Fruit fly (Drosophila melanogaster) whole organism, embryonic: Measurements from ENCODE around the gene CG42488.

Experiments
- CG10209 ChIP-seq: fragments of 200-800 bp; sonication (Bioruptor generic); optimal IDR thresholded peaks from 3 replicates; lab custom pipeline; 2017; ENCODE audit warnings: missing biosample characterization, mild to moderate bottlenecking, missing genetic modification characterization, missing genetic modification reagents
- CG1024 ChIP-seq: fragments of 200-800 bp; sonication (Bioruptor generic); IDR thresholded peaks from 2 replicates; pipeline ENCODE4 v1.3.6; 2022; ENCODE audit warnings: missing biosample characterization, missing genetic modification characterization
- CG10274 ChIP-seq: fragments of 200-800 bp; sonication (Bioruptor generic); optimal IDR thresholded peaks from 3 replicates; lab custom pipeline; 2017; ENCODE audit warnings: missing biosample characterization, mild to moderate bottlenecking, missing genetic modification characterization
- CG10321 ChIP-seq: fragments of 200-800 bp; sonication (Bioruptor generic); IDR thresholded peaks from 2 replicates; pipeline ENCODE4 v1.3.6; 2022; ENCODE audit warnings: missing biosample characterization, missing genetic modification characterization
- CG12769 ChIP-seq: fragments of 200-800 bp; sonication (Bioruptor generic); optimal IDR thresholded peaks from 2 replicates; lab custom pipeline; 2019; ENCODE audit warnings: missing biosample characterization, mild to moderate bottlenecking, missing genetic modification characterization, moderate library complexity
- CG14965 ChIP-seq: fragments of 200-800 bp; sonication (Bioruptor generic); optimal IDR thresholded peaks from 2 replicates; lab custom pipeline; 2016; ENCODE audit warnings: missing biosample characterization, missing genetic modification characterization, borderline replicate concordance
- CG1529 ChIP-seq: fragments of 200-800 bp; sonication (Bioruptor generic); optimal IDR thresholded peaks from 3 replicates; lab custom pipeline; 2018; ENCODE audit warnings: missing biosample characterization, missing genetic modification characterization
- CG1603 ChIP-seq: fragments of 200-800 bp; sonication (Bioruptor generic); optimal IDR thresholded peaks from 2 replicates; lab custom pipeline; 2019; ENCODE audit warnings: missing biosample characterization, mild to moderate bottlenecking, missing genetic modification characterization, moderate library complexity
- CG1647 ChIP-seq: fragments of 200-800 bp; sonication (Bioruptor generic); optimal IDR thresholded peaks from 3 replicates; lab custom pipeline; 2016; ENCODE audit warnings: missing biosample characterization, missing genetic modification characterization
- CG16779 ChIP-seq: fragments of 200-800 bp; sonication (Bioruptor generic); IDR thresholded peaks from 2 replicates; pipeline ENCODE4 v1.3.6; 2022; ENCODE audit warnings: missing biosample characterization, missing genetic modification characterization
- CG16815 ChIP-seq: fragments of 200-800 bp; sonication (Bioruptor generic); optimal IDR thresholded peaks from 3 replicates; lab custom pipeline; 2017; ENCODE audit warnings: missing biosample characterization, mild to moderate bottlenecking, missing genetic modification characterization
- CG17361 ChIP-seq: fragments of 200-800 bp; sonication (Bioruptor generic); IDR thresholded peaks from 3 replicates; pipeline ENCODE4 v1.3.6; 2022; ENCODE audit warnings: missing biosample characterization, missing genetic modification characterization
- CG17568 ChIP-seq: fragments of 200-800 bp; sonication (Bioruptor generic); optimal IDR thresholded peaks from 2 replicates; lab custom pipeline; 2018; ENCODE audit warnings: missing biosample characterization, mild to moderate bottlenecking, missing genetic modification characterization, moderate library complexity
- CG18011 ChIP-seq: fragments of 200-800 bp; sonication (Bioruptor generic); optimal IDR thresholded peaks from 2 replicates; lab custom pipeline; 2017; ENCODE audit warnings: missing biosample characterization, missing genetic modification characterization, mild to moderate bottlenecking, moderate library complexity, missing genotype
- CG18476 ChIP-seq: fragments of 200-800 bp; sonication (Bioruptor generic); optimal IDR thresholded peaks from 2 replicates; lab custom pipeline; 2016; ENCODE audit warnings: missing biosample characterization, mild to moderate bottlenecking, missing genetic modification characterization
- CG2875 ChIP-seq: fragments of 200-800 bp; sonication (Bioruptor generic); optimal IDR thresholded peaks from 2 replicates; lab custom pipeline; 2017; ENCODE audit warnings: missing biosample characterization, mild to moderate bottlenecking, missing genetic modification characterization, missing genetic modification reagents
- CG30020 ChIP-seq: fragments of 200-800 bp; optimal IDR thresholded peaks from 2 replicates; lab custom pipeline; 2019; ENCODE audit warnings: missing biosample characterization, mild to moderate bottlenecking, missing genetic modification characterization, moderate library complexity
- CG30431 ChIP-seq: fragments of 200-800 bp; sonication (Bioruptor generic); optimal IDR thresholded peaks from 2 replicates; lab custom pipeline; 2017; ENCODE audit warnings: missing biosample characterization, missing genetic modification characterization
- CG34376 ChIP-seq: fragments of 200-800 bp; sonication (Bioruptor generic); optimal IDR thresholded peaks from 2 replicates; lab custom pipeline; 2018; ENCODE audit warnings: missing biosample characterization, mild to moderate bottlenecking, missing genetic modification characterization
- CG6654 ChIP-seq: fragments of 200-800 bp; sonication (Bioruptor generic); optimal IDR thresholded peaks from 2 replicates; lab custom pipeline; 2017; ENCODE audit warnings: missing biosample characterization, mild to moderate bottlenecking, missing genetic modification characterization
- CG7556 ChIP-seq: fragments of 200-800 bp; sonication (Bioruptor generic); optimal IDR thresholded peaks from 2 replicates; lab custom pipeline; 2017; ENCODE audit warnings: missing biosample characterization, mild to moderate bottlenecking, missing genetic modification characterization
- CG7786 ChIP-seq: fragments of 200-800 bp; sonication (Bioruptor generic); optimal IDR thresholded peaks from 2 replicates; lab custom pipeline; 2016; ENCODE audit warnings: missing biosample characterization, missing genetic modification characterization
- CG7928 ChIP-seq: fragments of 200-800 bp; sonication (Bioruptor generic); optimal IDR thresholded peaks from 2 replicates; lab custom pipeline; 2017; ENCODE audit warnings: missing biosample characterization, mild to moderate bottlenecking, missing genetic modification characterization
- CG7987 ChIP-seq: fragments of 200-800 bp; sonication (Bioruptor generic); optimal IDR thresholded peaks from 2 replicates; lab custom pipeline; 2018; ENCODE audit warnings: missing biosample characterization, mild to moderate bottlenecking, missing genetic modification characterization, moderate library complexity
- CG8281 ChIP-seq: fragments of 200-800 bp; sonication (Bioruptor generic); optimal IDR thresholded peaks from 2 replicates; lab custom pipeline; 2018; ENCODE audit warnings: missing biosample characterization, mild to moderate bottlenecking, missing genetic modification characterization, moderate library complexity
- CG8290 ChIP-seq, 3 experiments: fragments of 200-800 bp; sonication (Bioruptor generic); optimal IDR thresholded peaks; 2 replicates each; lab custom pipeline; 2016 to 2019; ENCODE audit warnings: missing biosample characterization in 3 of 3, missing genetic modification characterization in 3 of 3, mild to moderate bottlenecking in 2 of 3, moderate library complexity in 1 of 3
- CG8944 ChIP-seq: fragments of 200-800 bp; sonication (Bioruptor generic); optimal IDR thresholded peaks from 3 replicates; lab custom pipeline; 2016; ENCODE audit warnings: missing biosample characterization, missing genetic modification characterization
- CG9215 ChIP-seq: fragments of 200-800 bp; sonication (Bioruptor generic); IDR thresholded peaks from 2 replicates; pipeline ENCODE4 v1.3.6; 2022; ENCODE audit warnings: missing biosample characterization, missing genetic modification characterization
- CG9437 ChIP-seq: fragments of 200-800 bp; sonication (Bioruptor generic); optimal IDR thresholded peaks from 2 replicates; lab custom pipeline; 2018; ENCODE audit warnings: missing biosample characterization, mild to moderate bottlenecking, missing genetic modification characterization
- CG9932 ChIP-seq: fragments of 200-800 bp; sonication (Bioruptor generic); IDR thresholded peaks from 2 replicates; pipeline ENCODE4 v1.3.6; 2022; ENCODE audit warnings: missing biosample characterization, missing genetic modification characterization
- CTCF ChIP-seq: fragments of 200-800 bp; sonication (Bioruptor generic); optimal IDR thresholded peaks from 2 replicates; lab custom pipeline; 2017; ENCODE audit warnings: missing biosample characterization, mild to moderate bottlenecking, missing genetic modification characterization, moderate library complexity
- Dref ChIP-seq: fragments of 200-800 bp; sonication (Bioruptor generic); IDR thresholded peaks from 2 replicates; pipeline ENCODE4 v1.3.6; 2022; ENCODE audit warnings: missing biosample characterization, missing genetic modification characterization
- Ets65A ChIP-seq: fragments of 200-800 bp; sonication (Bioruptor generic); peaks from one replicate; lab custom pipeline; 2016; ENCODE audit warnings: missing biosample characterization, missing genetic modification characterization
- Neu2 ChIP-seq: fragments of 200-800 bp; sonication (Bioruptor generic); optimal IDR thresholded peaks from 3 replicates; lab custom pipeline; 2016; ENCODE audit warnings: missing biosample characterization, missing genetic modification characterization, borderline replicate concordance
- Nf-YC ChIP-seq: fragments of 200-800 bp; optimal IDR thresholded peaks from 3 replicates; lab custom pipeline; 2019; ENCODE audit warnings: missing biosample characterization, mild to moderate bottlenecking, missing genetic modification characterization, moderate library complexity
- Oli ChIP-seq: fragments of 200-800 bp; sonication (Bioruptor generic); optimal IDR thresholded peaks from 2 replicates; lab custom pipeline; 2018; ENCODE audit warnings: missing biosample characterization, mild to moderate bottlenecking, missing genetic modification characterization, moderate library complexity
- Sin3A ChIP-seq: fragments of >200 bp; optimal IDR thresholded peaks from 2 replicates; lab custom pipeline; 2018
- ac ChIP-seq: fragments of 200-800 bp; sonication (Bioruptor generic); optimal IDR thresholded peaks from 3 replicates; lab custom pipeline; 2017; ENCODE audit warnings: missing biosample characterization, mild to moderate bottlenecking, missing genetic modification characterization
- ash1 ChIP-seq: fragments of 200-800 bp; sonication (Bioruptor generic); optimal IDR thresholded peaks from 2 replicates; lab custom pipeline; 2018; ENCODE audit warnings: missing biosample characterization, mild to moderate bottlenecking, missing genetic modification characterization
- btn ChIP-seq: fragments of 200-800 bp; sonication (Bioruptor generic); optimal IDR thresholded peaks from 2 replicates; lab custom pipeline; 2016; ENCODE audit warnings: missing biosample characterization, missing genetic modification characterization
- cas ChIP-seq: fragments of 200-800 bp; sonication (Bioruptor generic); IDR thresholded peaks from 2 replicates; pipeline ENCODE4 v1.3.6; 2022; ENCODE audit warnings: missing biosample characterization, missing genetic modification characterization
- eve ChIP-seq, 2 experiments: fragments of >200 bp; optimal IDR thresholded peaks; 2 replicates each; lab custom pipeline; 2017; ENCODE audit warnings: missing biosample characterization in 2 of 2, missing genetic modification characterization in 2 of 2
- hkb ChIP-seq, 2 experiments: fragments of 200-800 bp in 1 of 2; fragments of >200 bp in 1 of 2; sonication (Bioruptor generic) in 1 of 2; IDR thresholded peaks in 1 of 2; optimal IDR thresholded peaks in 1 of 2; 2 replicates each; pipeline versions ENCODE4 v1.3.6 to Lab custom; 2017 to 2022; ENCODE audit warnings: missing biosample characterization in 1 of 2, missing genetic modification characterization in 1 of 2
- inv ChIP-seq: fragments of 200-800 bp; sonication (Bioruptor generic); IDR thresholded peaks from 2 replicates; pipeline ENCODE4 v1.3.6; 2022; ENCODE audit warnings: missing biosample characterization, missing genetic modification characterization; ENCODE audit not compliant: partially characterized antibody
- oc ChIP-seq: fragments of 200-800 bp; sonication (Bioruptor generic); optimal IDR thresholded peaks from 2 replicates; lab custom pipeline; 2018; ENCODE audit warnings: missing biosample characterization, mild to moderate bottlenecking, missing genetic modification characterization, moderate library complexity
- pho ChIP-seq: fragments of 200-800 bp; sonication (Bioruptor generic); optimal IDR thresholded peaks from 2 replicates; lab custom pipeline; 2016; ENCODE audit warnings: missing biosample characterization, missing genetic modification characterization
- sima ChIP-seq: fragments of 200-800 bp; sonication (Bioruptor generic); optimal IDR thresholded peaks from 2 replicates; lab custom pipeline; 2016; ENCODE audit warnings: missing biosample characterization, missing genetic modification characterization
- sug ChIP-seq: fragments of 200-800 bp; optimal IDR thresholded peaks from 2 replicates; lab custom pipeline; 2019; ENCODE audit warnings: missing biosample characterization, mild to moderate bottlenecking, missing genetic modification characterization, moderate library complexity
- yki ChIP-seq: fragments of >200 bp; optimal IDR thresholded peaks from 3 replicates; lab custom pipeline; 2018

CG42488 gene

DNA sequence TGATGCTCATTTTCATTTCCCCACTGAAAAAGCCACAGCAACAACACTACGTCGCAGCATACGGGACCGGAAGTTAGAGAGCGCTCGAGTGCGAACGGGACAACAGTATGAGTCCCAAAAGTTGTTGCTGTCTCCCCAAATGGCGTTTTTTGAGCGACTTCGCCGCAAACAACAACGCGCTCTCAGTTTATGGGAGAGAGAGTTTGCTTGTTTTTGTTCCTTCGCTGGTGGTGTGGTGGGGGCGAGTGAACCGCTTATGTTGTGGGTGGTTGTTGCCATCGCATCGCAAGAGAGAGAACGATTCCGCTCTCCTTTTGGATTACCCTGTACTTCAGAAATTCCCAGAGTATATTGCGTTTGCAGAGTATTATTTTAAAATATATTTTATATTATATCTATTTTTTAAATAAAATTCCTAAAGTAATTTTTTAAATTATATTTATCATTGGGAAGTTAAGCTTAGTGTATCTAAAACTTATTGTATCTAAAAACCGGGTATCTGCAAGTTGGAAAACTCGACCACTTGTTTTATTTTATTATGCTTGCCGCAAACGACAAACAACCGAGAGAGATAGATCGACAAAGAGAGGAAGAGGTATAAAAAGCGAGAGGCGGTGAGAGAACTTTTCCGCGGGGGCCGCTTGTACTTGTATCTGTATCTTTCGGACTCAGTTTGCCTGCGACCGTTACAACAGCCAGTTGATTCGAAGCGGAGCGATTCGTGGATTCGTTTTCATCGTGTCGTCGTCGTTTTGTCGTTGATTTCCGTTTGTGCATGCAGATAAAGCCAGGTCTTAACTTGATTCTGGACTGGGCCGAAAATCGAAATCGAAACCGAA lies 32.8 kb downstream of the CG42488 start, which contains the start of gene msi (continued):
- TF ChIP-seq CG30431 = peak; percentile 93
- peak; percentile 9 for TF ChIP-seq CG14965 (GFP tag; lab: Kevin White, UChicago)
- TF ChIP-seq CG16815 (GFP tag; lab: Kevin White, UChicago) = peak; percentile 97
- TF ChIP-seq ash1 = peak; percentile 22
- peak; percentile 100 for TF ChIP-seq Oli (tag; lab: Kevin White, UChicago)
- TF ChIP-seq CG34376 (GFP tag; lab: Kevin White, UChicago) = peak; percentile 79
- TF ChIP-seq cas = peak; percentile 96
- TF ChIP-seq inv (GFP tag; lab: Robert Waterston, UW) = peak; percentile 48; the same call in 1 of the 2 replicates
- TF ChIP-seq CG9932 (GFP tag; lab: Robert Waterston, UW) = peak; percentile 98
- TF ChIP-seq CG10274 = peak; percentile 86
- TF ChIP-seq btn = peak; percentile 10
- peak; percentile 53 for TF ChIP-seq sima
- peak; percentile 72 for TF ChIP-seq CG16779 (GFP tag; lab: Robert Waterston, UW)
- peak; percentile 54 for TF ChIP-seq yki (lab: Kevin White, UChicago)
- TF ChIP-seq CG1024 = peak; percentile 95
- peak; percentile 99 for TF ChIP-seq CG10209 (GFP tag; lab: Kevin White, UChicago)
- peak; percentile 74 for TF ChIP-seq CG8944
- peak; percentile 97 for TF ChIP-seq CG10321 (GFP tag; lab: Robert Waterston, UW)
- peak; percentile 86 for TF ChIP-seq CG8290 (GFP tag; optimal IDR thresholded peaks at IDR 0.05; lab: Kevin White, UChicago)
- TF ChIP-seq CG8290 (tag; optimal IDR thresholded peaks at IDR 0.05; lab: Kevin White, UChicago) = peak; percentile 16 to 94
- peak; percentile 98 for TF ChIP-seq CG9215
- peak in 1 of 2 experiments; percentile 58 for TF ChIP-seq eve (GFP tag; optimal IDR thresholded peaks at IDR 0.05; lab: Kevin White, UChicago)
- TF ChIP-seq Sin3A (lab: Kevin White, UChicago) = no peak
- peak; percentile 95 for TF ChIP-seq CG1529
- peak; percentile 90 for TF ChIP-seq CG6654 (GFP tag; lab: Kevin White, UChicago)
- peak; percentile 84 for TF ChIP-seq CG18011
- no peak for TF ChIP-seq hkb (optimal IDR thresholded peaks at IDR 0.05; lab: Kevin White, UChicago)
- TF ChIP-seq hkb (GFP tag; IDR thresholded peaks at IDR 0.05; lab: Robert Waterston, UW) = peak; percentile 99
- peak; percentile 80 for TF ChIP-seq CG12769 (tag; lab: Kevin White, UChicago)
- peak; percentile 92 for TF ChIP-seq Nf-YC
- no peak for TF ChIP-seq Neu2
- peak; percentile 99 for TF ChIP-seq oc (tag; lab: Kevin White, UChicago)
- TF ChIP-seq CG7928 (GFP tag; lab: Kevin White, UChicago) = peak; percentile 78
- peak; percentile 100 for TF ChIP-seq CG7556 (GFP tag; lab: Kevin White, UChicago)
- peak; percentile 94 for TF ChIP-seq CG18476
- TF ChIP-seq CG7987 (GFP tag; lab: Kevin White, UChicago) = peak; percentile 87
- peak; percentile 97 for TF ChIP-seq CG9437 (GFP tag; lab: Kevin White, UChicago)
- TF ChIP-seq CG7786 = peak; percentile 75
- TF ChIP-seq CG2875 (GFP tag; lab: Kevin White, UChicago) = peak; percentile 98
- peak; percentile 92 for TF ChIP-seq CG17568
- TF ChIP-seq CG17361 = peak; percentile 100
- TF ChIP-seq CTCF = peak; percentile 70
- peak; percentile 94 for TF ChIP-seq CG8281
- peak; percentile 56 for TF ChIP-seq ac (GFP tag; lab: Kevin White, UChicago)
- peak; percentile 40 for TF ChIP-seq pho
- no peak for TF ChIP-seq Dref (GFP tag; lab: Robert Waterston, UW)
- peak; percentile 80 for TF ChIP-seq CG1603 (tag; lab: Kevin White, UChicago)
- TF ChIP-seq CG30020 (tag; lab: Kevin White, UChicago) = peak; percentile 91
- TF ChIP-seq CG1647 (GFP tag; lab: Kevin White, UChicago) = peak; percentile 54
- TF ChIP-seq Ets65A (GFP tag; lab: Kevin White, UChicago) = peak; percentile 96
- peak; percentile 98 for TF ChIP-seq sug (tag; lab: Kevin White, UChicago)
